Worm (Caenorhabditis elegans): ENCODE data around the gene K02A6.2.

DNA sequence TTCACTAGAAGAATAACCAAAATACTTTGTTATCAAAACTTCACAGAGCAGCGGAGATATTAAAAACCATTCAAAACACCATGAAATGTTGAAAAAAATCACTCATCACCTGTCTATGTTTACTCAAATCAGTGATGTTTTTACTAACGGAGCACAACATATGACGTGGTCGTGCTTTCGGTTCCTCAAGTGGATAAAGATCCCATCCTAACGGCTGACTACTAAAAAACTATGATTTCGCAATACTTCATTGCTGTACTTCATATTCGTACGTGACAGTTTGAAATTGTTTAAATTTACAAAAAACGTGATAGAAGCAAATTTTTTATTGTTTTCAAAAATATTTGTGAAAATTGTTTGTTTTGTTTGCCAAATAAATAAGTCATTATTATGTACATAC lies 32.9 kb upstream of the K02A6.2 start:
- TF ChIP-seq skn-1 (tag; optimal IDR thresholded peaks at IDR 0.05): no peak
- TF ChIP-seq aha-1 (tag; optimal IDR thresholded peaks at IDR 0.05): no peak
- TF ChIP-seq nhr-76 (tag; optimal IDR thresholded peaks at IDR 0.05): no peak
- TF ChIP-seq nhr-12 (tag; optimal IDR thresholded peaks at IDR 0.05): no peak
- no peak for TF ChIP-seq pqm-1 (tag; optimal IDR thresholded peaks at IDR 0.05)

Data from whole organism, L1 larva.